In the genomic region with DNA sequence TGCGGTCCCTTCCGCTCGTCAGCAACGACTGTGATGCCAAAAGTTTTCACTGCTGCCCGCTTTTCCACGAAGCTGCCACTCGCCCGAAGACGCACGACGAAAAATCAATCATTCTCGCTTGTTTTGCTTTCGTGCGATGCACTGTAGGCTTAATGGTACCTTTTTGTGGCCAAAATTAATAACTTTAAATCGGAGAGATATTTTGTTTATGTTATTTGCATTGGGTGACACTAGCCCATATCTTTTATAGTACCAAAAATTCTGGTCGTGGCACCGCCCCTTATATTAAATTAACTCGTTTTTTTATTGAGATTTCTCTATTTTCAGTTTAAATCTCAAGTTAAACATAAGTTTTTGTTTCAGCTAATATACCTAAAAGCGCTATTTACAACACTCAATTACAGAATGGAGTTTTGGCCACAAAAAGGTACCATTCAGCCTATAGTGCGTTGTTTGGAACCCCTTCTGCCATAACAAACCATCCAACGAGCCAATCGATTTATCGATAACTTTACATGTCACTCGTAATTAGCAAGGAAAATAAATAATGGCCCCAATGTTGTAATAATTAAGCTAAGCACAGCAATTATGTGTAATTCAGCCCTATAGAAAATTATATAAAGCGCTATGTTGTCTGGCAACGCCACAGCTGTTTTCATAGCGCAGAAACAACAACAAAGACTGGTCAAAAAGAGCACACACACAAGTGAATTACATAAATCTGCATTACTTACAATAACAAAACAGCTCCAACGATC, we compare ENCODE assay signal across 6 fruit fly cellular contexts.
TF ChIP-seq lines count a peak whose summit lies in the region.

No protein-coding gene starts in this region.

- TF ChIP-seq CTCF in whole organism, embryonic (GFP tag; optimal IDR thresholded peaks at IDR 0.05; lab: Kevin White, UChicago), result peak; percentile 28

TF ChIP-seq in whole organism, 6 proteins besides CTCF, POLR2A, EP300 and RAD21:
- TF ChIP-seq psq (optimal IDR thresholded peaks at IDR 0.05; lab: Kevin White, UChicago) (no peak), pan (optimal IDR thresholded peaks at IDR 0.05; lab: Kevin White, UChicago) (peak; percentile 15), usp (GFP tag; optimal IDR thresholded peaks at IDR 0.05; lab: Kevin White, UChicago) (no peak), EcR (GFP tag; optimal IDR thresholded peaks at IDR 0.05; lab: Kevin White, UChicago) (no peak), Dll (optimal IDR thresholded peaks at IDR 0.05; lab: Kevin White, UChicago) (no peak)

TF ChIP-seq in whole organism, adult, 20 proteins besides CTCF, POLR2A, EP300 and RAD21 (continues in another document):
- peak; percentile 9 for TF ChIP-seq toe (GFP tag; optimal IDR thresholded peaks at IDR 0.05; lab: Kevin White, UChicago)
- peak; percentile 65 for TF ChIP-seq CG33017 (tag; optimal IDR thresholded peaks at IDR 0.05; lab: Kevin White, UChicago)
- peak; percentile 74 for TF ChIP-seq CG5204 (GFP tag; optimal IDR thresholded peaks at IDR 0.05; lab: Kevin White, UChicago)
- peak; percentile 48 for TF ChIP-seq pad (GFP tag; optimal IDR thresholded peaks at IDR 0.05; lab: Kevin White, UChicago)
- peak; percentile 72 for TF ChIP-seq CG7045 (GFP tag; optimal IDR thresholded peaks at IDR 0.05; lab: Kevin White, UChicago)
- no peak for TF ChIP-seq bab1 (GFP tag; optimal IDR thresholded peaks at IDR 0.05; lab: Kevin White, UChicago)
- no peak for TF ChIP-seq kay (GFP tag; lab: Kevin White, UChicago; ENCODE audit: borderline replicate concordance)
- no peak for TF ChIP-seq cnc (optimal IDR thresholded peaks at IDR 0.05; lab: Kevin White, UChicago)
- TF ChIP-seq Crg-1 (GFP tag; optimal IDR thresholded peaks at IDR 0.05; lab: Kevin White, UChicago), result no peak
- TF ChIP-seq Mnt (GFP tag; optimal IDR thresholded peaks at IDR 0.05; lab: Kevin White, UChicago), result no peak
- TF ChIP-seq ovo (GFP tag; optimal IDR thresholded peaks at IDR 0.05; lab: Kevin White, UChicago), result no peak
- TF ChIP-seq CG12768 (GFP tag; optimal IDR thresholded peaks at IDR 0.05; lab: Kevin White, UChicago), result peak; percentile 69
- peak; percentile 58 for TF ChIP-seq Hr96 (GFP tag; optimal IDR thresholded peaks at IDR 0.05; lab: Kevin White, UChicago)
- TF ChIP-seq tj (GFP tag; optimal IDR thresholded peaks at IDR 0.05; lab: Kevin White, UChicago), result peak; percentile 43
- TF ChIP-seq CG14711 (tag; optimal IDR thresholded peaks at IDR 0.05; lab: Kevin White, UChicago), result peak; percentile 43

TF ChIP-seq in whole organism, embryonic, 481 proteins besides CTCF, POLR2A, EP300 and RAD21 (continues in another document):
- TF ChIP-seq Fer1 (GFP tag; optimal IDR thresholded peaks at IDR 0.05; lab: Kevin White, UChicago) (peak; percentile 82), CG6791 (GFP tag; IDR thresholded peaks at IDR 0.05; lab: Robert Waterston, UW; ENCODE audit: partially characterized antibody) (no peak; the same call in 1 of the 3 replicates), CG4328 (GFP tag; optimal IDR thresholded peaks at IDR 0.05; lab: Kevin White, UChicago) (peak; percentile 68), CG31441 (GFP tag; IDR thresholded peaks at IDR 0.05; lab: Robert Waterston, UW) (peak; percentile 84), kah (GFP tag; optimal IDR thresholded peaks at IDR 0.05; lab: Kevin White, UChicago) (peak; percentile 4), CG7839 (tag; optimal IDR thresholded peaks at IDR 0.05; lab: Kevin White, UChicago) (peak; percentile 78), Jarid2 (GFP tag; optimal IDR thresholded peaks at IDR 0.05; lab: Kevin White, UChicago) (peak; percentile 66), Side (GFP tag; optimal IDR thresholded peaks at IDR 0.05; lab: Kevin White, UChicago) (peak; percentile 16), Abd-B (GFP tag; optimal IDR thresholded peaks at IDR 0.05; lab: Kevin White, UChicago) (peak; percentile 64), CG6654 (GFP tag; optimal IDR thresholded peaks at IDR 0.05; lab: Kevin White, UChicago) (peak; percentile 39), CG1233 (GFP tag; optimal IDR thresholded peaks at IDR 0.05; lab: Kevin White, UChicago) (peak; percentile 49), nau (GFP tag; optimal IDR thresholded peaks at IDR 0.05; lab: Kevin White, UChicago) (peak; percentile 60), Bgb (GFP tag; IDR thresholded peaks at IDR 0.05; lab: Robert Waterston, UW; ENCODE audit: partially characterized antibody) (peak; percentile 53), CG34376 (GFP tag; optimal IDR thresholded peaks at IDR 0.05; lab: Kevin White, UChicago) (peak; percentile 78), Blimp-1 (GFP tag; optimal IDR thresholded peaks at IDR 0.05; lab: Kevin White, UChicago) (peak; percentile 59)

TF ChIP-seq in whole organism, prepupa, 60 proteins besides CTCF, POLR2A, EP300 and RAD21 (continues in another document):
- TF ChIP-seq Sox14 (GFP tag; optimal IDR thresholded peaks at IDR 0.05; lab: Kevin White, UChicago), result peak; percentile 66
- peak in 1 of 2 experiments; percentile 60 for TF ChIP-seq salr (GFP tag; optimal IDR thresholded peaks at IDR 0.05; lab: Kevin White, UChicago)
- TF ChIP-seq topi (GFP tag; optimal IDR thresholded peaks at IDR 0.05; lab: Kevin White, UChicago), result peak; percentile 65
- peak; percentile 10 for TF ChIP-seq CG6854 (GFP tag; optimal IDR thresholded peaks at IDR 0.05; lab: Kevin White, UChicago)
- TF ChIP-seq vri (GFP tag; optimal IDR thresholded peaks at IDR 0.05; lab: Kevin White, UChicago), result peak; percentile 7
- peak; percentile 35 for TF ChIP-seq Eip93F (GFP tag; optimal IDR thresholded peaks at IDR 0.05; lab: Kevin White, UChicago)
- peak; percentile 71 for TF ChIP-seq CG3032 (tag; optimal IDR thresholded peaks at IDR 0.05; lab: Kevin White, UChicago)
- peak; percentile 30 for TF ChIP-seq cyc (GFP tag; optimal IDR thresholded peaks at IDR 0.05; lab: Kevin White, UChicago)
- TF ChIP-seq ss (GFP tag; optimal IDR thresholded peaks at IDR 0.05; lab: Kevin White, UChicago), result peak; percentile 56 to 58
- TF ChIP-seq Met (GFP tag; optimal IDR thresholded peaks at IDR 0.05; lab: Kevin White, UChicago), result peak; percentile 72
- TF ChIP-seq spab (GFP tag; optimal IDR thresholded peaks at IDR 0.05; lab: Kevin White, UChicago), result peak; percentile 54
- TF ChIP-seq fd85E (GFP tag; optimal IDR thresholded peaks at IDR 0.05; lab: Kevin White, UChicago), result no peak
- no peak for TF ChIP-seq CG8319 (GFP tag; optimal IDR thresholded peaks at IDR 0.05; lab: Kevin White, UChicago)
- peak; percentile 78 for TF ChIP-seq CG10631 (GFP tag; optimal IDR thresholded peaks at IDR 0.05; lab: Kevin White, UChicago)
- TF ChIP-seq Sox102F (GFP tag; optimal IDR thresholded peaks at IDR 0.05; lab: Kevin White, UChicago), result peak; percentile 68
- TF ChIP-seq CG6276 (GFP tag; optimal IDR thresholded peaks at IDR 0.05; lab: Kevin White, UChicago), result peak; percentile 78

TF ChIP-seq in whole organism, pupa, 21 proteins besides CTCF, POLR2A, EP300 and RAD21 (continues in another document):
- TF ChIP-seq CG32121 (GFP tag; IDR thresholded peaks at IDR 0.05; lab: Robert Waterston, UW) (no peak), fd96Ca (GFP tag; IDR thresholded peaks at IDR 0.05; lab: Robert Waterston, UW) (peak; percentile 65), Snoo (tag; optimal IDR thresholded peaks at IDR 0.05; lab: Kevin White, UChicago) (peak; percentile 41), CG4496 (GFP tag; IDR thresholded peaks at IDR 0.05; lab: Robert Waterston, UW) (peak; percentile 75), CG17806 (tag; optimal IDR thresholded peaks at IDR 0.05; lab: Kevin White, UChicago) (peak; percentile 53), CG10348 (GFP tag; IDR thresholded peaks at IDR 0.05; lab: Robert Waterston, UW) (no peak), gl (tag; optimal IDR thresholded peaks at IDR 0.05; lab: Kevin White, UChicago) (peak; percentile 21), D1 (tag; optimal IDR thresholded peaks at IDR 0.05; lab: Kevin White, UChicago) (peak; percentile 70), Ets98B (GFP tag; IDR thresholded peaks at IDR 0.05; lab: Robert Waterston, UW) (peak; percentile 40), CG13204 (GFP tag; optimal IDR thresholded peaks at IDR 0.05; lab: Kevin White, UChicago) (no peak), CG12605 (GFP tag; IDR thresholded peaks at IDR 0.05; lab: Robert Waterston, UW) (no peak), CG8159 (tag; optimal IDR thresholded peaks at IDR 0.05; lab: Kevin White, UChicago) (peak; percentile 72), CG9948 (tag; optimal IDR thresholded peaks at IDR 0.05; lab: Kevin White, UChicago) (peak; percentile 71), Pif1A (GFP tag; optimal IDR thresholded peaks at IDR 0.05; lab: Kevin White, UChicago) (peak; percentile 54), rn (GFP tag; IDR thresholded peaks at IDR 0.05; lab: Robert Waterston, UW) (no peak), CG34367 (tag; optimal IDR thresholded peaks at IDR 0.05; lab: Kevin White, UChicago) (peak; percentile 34), EcR (GFP tag; optimal IDR thresholded peaks at IDR 0.05; lab: Kevin White, UChicago) (no peak), CG14655 (GFP tag; optimal IDR thresholded peaks at IDR 0.05; lab: Kevin White, UChicago) (peak; percentile 81)

TF ChIP-seq in whole organism, wandering third instar larva, 38 proteins besides CTCF, POLR2A, EP300 and RAD21 (continues in another document):
- TF ChIP-seq Hr78 (GFP tag; optimal IDR thresholded peaks at IDR 0.05; lab: Kevin White, UChicago) (no peak), jim (GFP tag; optimal IDR thresholded peaks at IDR 0.05; lab: Kevin White, UChicago) (no peak), rgr (GFP tag; optimal IDR thresholded peaks at IDR 0.05; lab: Kevin White, UChicago) (peak; percentile 32), Mio (GFP tag; optimal IDR thresholded peaks at IDR 0.05; lab: Kevin White, UChicago) (no peak), Rel (GFP tag; optimal IDR thresholded peaks at IDR 0.05; lab: Kevin White, UChicago) (no peak), Rel (tag; optimal IDR thresholded peaks at IDR 0.05; lab: Kevin White, UChicago) (no peak), N (GFP tag; optimal IDR thresholded peaks at IDR 0.05; lab: Kevin White, UChicago) (no peak), foxo (GFP tag; optimal IDR thresholded peaks at IDR 0.05; lab: Kevin White, UChicago) (peak in 1 of 2 experiments; percentile 62), pan (optimal IDR thresholded peaks at IDR 0.05; lab: Kevin White, UChicago) (no peak), psq (GFP tag; optimal IDR thresholded peaks at IDR 0.05; lab: Kevin White, UChicago) (no peak), GATAd (GFP tag; optimal IDR thresholded peaks at IDR 0.05; lab: Kevin White, UChicago) (no peak), ey (GFP tag; optimal IDR thresholded peaks at IDR 0.05; lab: Kevin White, UChicago) (peak; percentile 36), dl (GFP tag; optimal IDR thresholded peaks at IDR 0.05; lab: Kevin White, UChicago; ENCODE audit: insufficient read depth in 1 of 2, partially characterized antibody in 2 of 2) (no peak), h (GFP tag; optimal IDR thresholded peaks at IDR 0.05; lab: Kevin White, UChicago) (peak; percentile 56), Dif (GFP tag; optimal IDR thresholded peaks at IDR 0.05; lab: Kevin White, UChicago; ENCODE audit: partially characterized antibody) (peak; percentile 4), CrebA (GFP tag; optimal IDR thresholded peaks at IDR 0.05; lab: Kevin White, UChicago; ENCODE audit: borderline replicate concordance) (no peak), sage (GFP tag; optimal IDR thresholded peaks at IDR 0.05; lab: Kevin White, UChicago) (no peak), Hnf4 (GFP tag; optimal IDR thresholded peaks at IDR 0.05; lab: Kevin White, UChicago) (peak; percentile 29), Jra (GFP tag; optimal IDR thresholded peaks at IDR 0.05; lab: Kevin White, UChicago) (no peak), woc (GFP tag; optimal IDR thresholded peaks at IDR 0.05; lab: Kevin White, UChicago) (peak; percentile 65)
